Fruit fly (Drosophila melanogaster): ENCODE results near the gene CG1544.

CG1544 gene

DNA sequence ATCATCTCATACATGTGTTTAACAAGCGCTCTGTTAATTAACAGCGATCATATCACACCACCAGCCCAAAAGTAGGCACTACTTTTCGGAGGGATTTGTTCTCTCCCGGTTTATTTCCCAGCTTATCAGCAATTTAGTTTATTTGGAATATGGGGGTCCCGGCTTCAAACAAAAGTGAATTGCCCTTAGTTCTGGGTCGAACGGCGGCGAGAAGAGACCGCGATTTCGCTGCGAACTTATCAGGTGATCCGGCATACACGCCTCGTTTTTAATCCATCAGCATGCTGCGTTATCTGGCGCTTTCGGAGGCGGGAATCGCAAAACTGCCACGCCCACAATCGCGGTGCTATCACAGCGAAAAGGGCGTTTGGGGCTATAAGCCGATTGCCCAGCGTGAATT is at the start of gene CG1544 (continued):
- TF ChIP-seq grn (GFP tag; optimal IDR thresholded peaks at IDR 0.05) (peak; percentile 69), CG5180 (GFP tag; optimal IDR thresholded peaks at IDR 0.05) (peak; percentile 89), CG34422 (GFP tag; IDR thresholded peaks at IDR 0.05) (peak; percentile 32; the same call in 1 of the 3 replicates), hkb (optimal IDR thresholded peaks at IDR 0.05) (no peak), hkb (GFP tag; IDR thresholded peaks at IDR 0.05) (peak; percentile 41; the same call in 1 of the 2 replicates), CG17612 (GFP tag; IDR thresholded peaks at IDR 0.05) (0 out of 2 replicates have a peak, but pooled peaks have one; percentile 15), ci (GFP tag; IDR thresholded peaks at IDR 0.05) (peak; percentile 38; the same call in 1 of the 3 replicates), odd (GFP tag; optimal IDR thresholded peaks at IDR 0.05) (no peak), HHEX (GFP tag; optimal IDR thresholded peaks at IDR 0.05) (no peak), Six4 (GFP tag; optimal IDR thresholded peaks at IDR 0.05) (no peak), CG13775 (GFP tag; optimal IDR thresholded peaks at IDR 0.05) (no peak), pan (optimal IDR thresholded peaks at IDR 0.05) (no peak), pan (GFP tag; optimal IDR thresholded peaks at IDR 0.05 in 1 of 2, IDR thresholded peaks at IDR 0.05 in 1 of 2) (peak in 1 of 2 experiments; percentile 7), zfh1 (GFP tag; IDR thresholded peaks at IDR 0.05) (0 out of 3 replicates have a peak, but pooled peaks have one; percentile 24), Med (GFP tag) (peak; percentile 79), Hr78 (GFP tag; optimal IDR thresholded peaks at IDR 0.05) (peak in 1 of 2 experiments; percentile 50), CG10543 (GFP tag; optimal IDR thresholded peaks at IDR 0.05) (peak; percentile 75), CG34224 (GFP tag; IDR thresholded peaks at IDR 0.05; ENCODE audit: partially characterized antibody) (no peak), cg (GFP tag; optimal IDR thresholded peaks at IDR 0.05) (peak; percentile 9)

DNA sequence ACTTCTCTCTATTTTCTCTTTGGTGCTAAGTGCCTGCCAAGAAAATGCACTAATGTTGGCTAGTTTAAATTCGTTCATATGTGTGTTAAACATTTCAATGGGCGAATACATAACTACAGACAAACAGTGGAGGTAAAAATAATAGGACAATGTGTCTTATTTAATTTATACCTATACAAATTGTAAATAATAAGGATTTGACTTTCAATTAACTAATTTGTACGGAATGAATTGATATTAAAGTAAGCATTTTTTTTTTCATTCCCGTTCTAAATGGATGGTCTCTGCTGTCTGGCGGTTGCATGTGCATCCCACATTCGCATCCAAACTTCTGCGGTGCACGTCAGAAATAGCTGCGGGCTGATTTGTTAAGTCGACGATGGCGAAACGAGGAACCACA is 49.8 kb upstream of the CG1544 start:
- TF ChIP-seq ERR (GFP tag; optimal IDR thresholded peaks at IDR 0.05) (no peak), prd (optimal IDR thresholded peaks at IDR 0.05) (no peak), prd (GFP tag; IDR thresholded peaks at IDR 0.05) (0 out of 3 replicates have a peak, but pooled peaks have one; percentile 15), Sox102F (GFP tag; optimal IDR thresholded peaks at IDR 0.05) (peak; percentile 13)

- TF ChIP-seq CHES-1-like (GFP tag; optimal IDR thresholded peaks at IDR 0.05) (no peak), CG34422 (GFP tag; IDR thresholded peaks at IDR 0.05) (0 out of 3 replicates have a peak, but pooled peaks have one; percentile 3), Trl (optimal IDR thresholded peaks at IDR 0.05) (peak in 1 of 2 experiments; percentile 52), Trl (GFP tag; optimal IDR thresholded peaks at IDR 0.05) (no peak), dysf (GFP tag; IDR thresholded peaks at IDR 0.05) (no peak), Nf-YB (GFP tag; optimal IDR thresholded peaks at IDR 0.05) (no peak), CG3163 (GFP tag; optimal IDR thresholded peaks at IDR 0.05) (peak; percentile 63), chm (GFP tag; IDR thresholded peaks at IDR 0.05) (no peak), dpn (GFP tag; optimal IDR thresholded peaks at IDR 0.05) (no peak), onecut (GFP tag; IDR thresholded peaks at IDR 0.05) (peak; percentile 91), CG14014 (GFP tag; IDR thresholded peaks at IDR 0.05) (no peak), CG9215 (GFP tag; IDR thresholded peaks at IDR 0.05) (peak; percentile 55; the same call in 1 of the 2 replicates)
These were observed 28.3 kb upstream of the CG1544 start for dm6 chr3R:31168429-31168828.

- TF ChIP-seq Mrtf (GFP tag; IDR thresholded peaks at IDR 0.05): no peak
- TF ChIP-seq wor (GFP tag; IDR thresholded peaks at IDR 0.05): no peak
- no peak for TF ChIP-seq kni (GFP tag; optimal IDR thresholded peaks at IDR 0.05)
- peak; percentile 31; the same call in 1 of the 2 replicates for TF ChIP-seq CG4360 (GFP tag; IDR thresholded peaks at IDR 0.05)
- peak; percentile 34 for TF ChIP-seq CG1529 (GFP tag; optimal IDR thresholded peaks at IDR 0.05)
- TF ChIP-seq fd102C (GFP tag; optimal IDR thresholded peaks at IDR 0.05): no peak
- peak; percentile 43; the same call in 1 of the 2 replicates for TF ChIP-seq ranshi (GFP tag; IDR thresholded peaks at IDR 0.05)
- 0 out of 2 replicates have a peak, but pooled peaks have one; percentile 30 for TF ChIP-seq sob (GFP tag; IDR thresholded peaks at IDR 0.05)
- no peak for TF ChIP-seq CG15011 (GFP tag; optimal IDR thresholded peaks at IDR 0.05)
- TF ChIP-seq Blimp-1 (GFP tag; optimal IDR thresholded peaks at IDR 0.05): no peak
- TF ChIP-seq CG11247 (GFP tag; IDR thresholded peaks at IDR 0.05): peak; percentile 50; the same call in 1 of the 2 replicates
- TF ChIP-seq Antp (GFP tag; optimal IDR thresholded peaks at IDR 0.05): peak; percentile 5
- TF ChIP-seq hb (GFP tag; IDR thresholded peaks at IDR 0.05; ENCODE audit: partially characterized antibody): no peak
- TF ChIP-seq sug (tag; optimal IDR thresholded peaks at IDR 0.05): no peak
- peak; percentile 31 for TF ChIP-seq gem (tag; optimal IDR thresholded peaks at IDR 0.05)
These were observed 27.7 kb upstream of the CG1544 start, which contains the start of gene stops for dm6 chr3R:31168968-31169367. TSS of gene stops (minus strand) at chr3R:31169106.
